Worm (Caenorhabditis elegans) whole organism, L2 larva: ENCODE data around the gene dmsr-14.

Source experiments
- R02D3.7 ChIP-seq: fragments of 150-350 bp; optimal IDR thresholded peaks from 2 replicates; lab custom pipeline; 2014; ENCODE audit warnings: missing biosample characterization, missing genetic modification characterization
- ceh-16 ChIP-seq: fragments of 150-350 bp; optimal IDR thresholded peaks from 2 replicates; lab custom pipeline; 2014; ENCODE audit warnings: missing biosample characterization, missing genetic modification characterization
- egl-27 ChIP-seq: sonication (generic microtip); optimal IDR thresholded peaks from 3 replicates; lab custom pipeline; 2017; ENCODE audit warnings: missing biosample characterization, missing genetic modification reagents, missing genetic modification characterization
- elt-1 ChIP-seq: fragments of 150-350 bp; optimal IDR thresholded peaks from 2 replicates; lab custom pipeline; 2014; ENCODE audit warnings: missing biosample characterization, missing genetic modification characterization
- elt-3 ChIP-seq: sonication (generic microtip); optimal IDR thresholded peaks from 2 replicates; lab custom pipeline; 2017; ENCODE audit warnings: missing biosample characterization, missing genetic modification characterization
- lin-39 ChIP-seq: fragments of 150-350 bp; optimal IDR thresholded peaks from 2 replicates; lab custom pipeline; 2014; ENCODE audit warnings: missing biosample characterization, missing genetic modification reagents, missing genetic modification characterization
- mdl-1 ChIP-seq, 2 experiments: fragments of 150-350 bp in 1 of 2; sonication (generic microtip) in 1 of 2; optimal IDR thresholded peaks; 2 replicates each; lab custom pipeline; 2017; ENCODE audit warnings: missing biosample characterization in 2 of 2, missing genetic modification characterization in 2 of 2
- nhr-11 ChIP-seq: fragments of 150-350 bp; optimal IDR thresholded peaks from 2 replicates; lab custom pipeline; 2014; ENCODE audit warnings: missing biosample characterization, missing genetic modification characterization
- nhr-12 ChIP-seq: fragments of 150-350 bp; optimal IDR thresholded peaks from 2 replicates; lab custom pipeline; 2014; ENCODE audit warnings: missing biosample characterization, missing genetic modification characterization
- sem-4 ChIP-seq: fragments of 150-350 bp; optimal IDR thresholded peaks from 2 replicates; lab custom pipeline; 2014; ENCODE audit warnings: missing biosample characterization, missing genetic modification reagents, missing genetic modification characterization
- ztf-1 ChIP-seq: fragments of 200-800 bp; sonication (Bioruptor generic); conservative IDR thresholded peaks from 2 replicates; pipeline ENCODE4 v1.3.6; 2022; ENCODE audit warnings: missing genetic modification characterization, missing compliant biosample characterization

DNA sequence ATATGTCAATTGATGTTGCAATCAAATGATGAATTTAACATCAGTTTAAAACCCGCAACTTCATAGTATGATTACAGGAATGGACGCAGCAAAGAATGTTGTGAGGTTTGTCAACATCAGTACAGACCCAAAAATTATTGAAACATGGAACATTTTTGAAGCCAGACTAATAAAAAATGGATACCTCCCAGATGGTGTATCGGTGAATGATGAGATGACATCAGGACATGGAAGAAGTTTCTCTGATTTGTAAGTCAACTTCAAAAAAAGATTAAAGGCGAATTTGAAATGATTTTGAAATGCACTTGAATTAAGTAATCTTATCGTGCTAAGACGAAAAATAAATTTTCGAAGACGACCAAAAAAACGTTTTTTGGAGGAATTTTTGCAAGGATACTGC, 3.2 kb downstream of the dmsr-14 start:
- TF ChIP-seq R02D3.7 (no peak), nhr-11 (tag; lab: Kevin White, UChicago) (no peak), lin-39 (tag; lab: Kevin White, UChicago) (no peak), elt-1 (tag; lab: Kevin White, UChicago) (no peak), ceh-16 (tag; lab: Kevin White, UChicago) (no peak), egl-27 (tag; lab: Kevin White, UChicago) (no peak), ztf-1 (GFP tag; lab: Robert Waterston, UW) (no peak), elt-3 (no peak), mdl-1 (tag; optimal IDR thresholded peaks at IDR 0.05; lab: Kevin White, UChicago) (no peak), sem-4 (tag; lab: Kevin White, UChicago) (no peak), nhr-12 (no peak)
